Worm (Caenorhabditis elegans): ENCODE measurements around the gene Y37A1B.7.

ce11 chrIV:14089749-14090148, 46.2 kb upstream of the Y37A1B.7 start:
- TF ChIP-seq flt-1 (GFP tag; IDR thresholded peaks at IDR 0.05) (no peak), T22C8.4 (GFP tag; IDR thresholded peaks at IDR 0.05) (no peak), klf-2 (GFP tag; conservative IDR thresholded peaks at IDR 0.05) (no peak), ztf-29 (GFP tag; IDR thresholded peaks at IDR 0.05) (no peak)

Measured in whole organism, midembryonic.